Worm (Caenorhabditis elegans) whole organism, L3 larva: Measurements from ENCODE around the gene chil-12.

Experiments
- ZK546.5 ChIP-seq: sonication (generic microtip); optimal IDR thresholded peaks from 2 replicates; lab custom pipeline; 2017; ENCODE audit warnings: missing biosample characterization, missing genetic modification characterization
- aly-2 ChIP-seq: fragments of 150-350 bp; optimal IDR thresholded peaks from 2 replicates; lab custom pipeline; 2014; ENCODE audit warnings: missing biosample characterization, missing genetic modification characterization
- ama-1 ChIP-seq: fragments of 150-350 bp; optimal IDR thresholded peaks from 2 replicates; lab custom pipeline; 2018
- ceh-16 ChIP-seq: sonication (generic microtip); optimal IDR thresholded peaks from 2 replicates; lab custom pipeline; 2017; ENCODE audit warnings: missing biosample characterization, missing genetic modification characterization
- ceh-28 ChIP-seq: fragments of 150-350 bp; optimal IDR thresholded peaks from 2 replicates; lab custom pipeline; 2014; ENCODE audit warnings: missing biosample characterization, missing genetic modification reagents, missing genetic modification characterization
- ceh-82 ChIP-seq: fragments of 150-350 bp; optimal IDR thresholded peaks from 2 replicates; lab custom pipeline; 2014; ENCODE audit warnings: missing biosample characterization, missing genetic modification characterization
- egl-27 ChIP-seq: sonication (generic microtip); optimal IDR thresholded peaks from 4 replicates; lab custom pipeline; 2017; ENCODE audit warnings: missing biosample characterization, missing genetic modification reagents, missing genetic modification characterization
- elt-1 ChIP-seq: fragments of 150-350 bp; optimal IDR thresholded peaks from 2 replicates; lab custom pipeline; 2014; ENCODE audit warnings: missing biosample characterization, missing genetic modification characterization
- elt-2 ChIP-seq: sonication (generic microtip); optimal IDR thresholded peaks from 2 replicates; lab custom pipeline; 2016; ENCODE audit warnings: missing genetic modification reagents, mild to moderate bottlenecking, missing genetic modification characterization, missing compliant biosample characterization
- elt-3 ChIP-seq, 3 experiments: fragments of 150-350 bp in 1 of 3; sonication (generic microtip) in 2 of 3; optimal IDR thresholded peaks; 2 replicates in 2 of 3; 4 replicates in 1 of 3; lab custom pipeline; 2014 to 2017; ENCODE audit warnings: missing biosample characterization in 3 of 3, missing genetic modification characterization in 3 of 3
- eor-1 ChIP-seq, 2 experiments: fragments of 150-350 bp; optimal IDR thresholded peaks; 2 replicates each; lab custom pipeline; 2014 to 2018; ENCODE audit warnings: missing biosample characterization in 2 of 2, missing genetic modification characterization in 2 of 2
- fkh-10 ChIP-seq: sonication (generic microtip); optimal IDR thresholded peaks from 2 replicates; lab custom pipeline; 2017; ENCODE audit warnings: missing biosample characterization, missing genetic modification reagents, missing genetic modification characterization
- fkh-2 ChIP-seq: fragments of 150-350 bp; optimal IDR thresholded peaks from 2 replicates; lab custom pipeline; 2014; ENCODE audit warnings: missing biosample characterization, missing genetic modification reagents, missing genetic modification characterization
- fos-1 ChIP-seq: fragments of 150-350 bp; optimal IDR thresholded peaks from 2 replicates; lab custom pipeline; 2014; ENCODE audit warnings: missing biosample characterization, missing genetic modification characterization
- lin-39 ChIP-seq: fragments of 150-350 bp; optimal IDR thresholded peaks from 2 replicates; lab custom pipeline; 2018; ENCODE audit warnings: missing biosample characterization, missing genetic modification reagents, missing genetic modification characterization
- lsy-12 ChIP-seq: sonication (generic microtip); optimal IDR thresholded peaks from 2 replicates; lab custom pipeline; 2016; ENCODE audit warnings: mild to moderate bottlenecking, missing genetic modification characterization, missing compliant biosample characterization
- mdl-1 ChIP-seq: fragments of 150-350 bp; optimal IDR thresholded peaks from 2 replicates; lab custom pipeline; 2014; ENCODE audit warnings: missing biosample characterization, missing genetic modification characterization
- mml-1 ChIP-seq: fragments of 150-350 bp; sonication (generic microtip); optimal IDR thresholded peaks from 3 replicates; lab custom pipeline; 2014; ENCODE audit warnings: missing biosample characterization, missing genetic modification characterization
- nfya-1 ChIP-seq: sonication (generic microtip); optimal IDR thresholded peaks from 2 replicates; lab custom pipeline; 2017; ENCODE audit warnings: missing genetic modification characterization, mild to moderate bottlenecking, missing compliant biosample characterization, antibody characterized with exemption, moderate library complexity; ENCODE audit not compliant: insufficient read depth
- nhr-11 ChIP-seq: fragments of 150-350 bp; optimal IDR thresholded peaks from 2 replicates; lab custom pipeline; 2014; ENCODE audit warnings: missing biosample characterization, missing genetic modification characterization
- nhr-12 ChIP-seq: fragments of 150-350 bp; optimal IDR thresholded peaks from 2 replicates; lab custom pipeline; 2014; ENCODE audit warnings: missing biosample characterization, missing genetic modification characterization
- nhr-237 ChIP-seq: fragments of 150-350 bp; optimal IDR thresholded peaks from 2 replicates; lab custom pipeline; 2014; ENCODE audit warnings: missing biosample characterization, missing genetic modification characterization
- nhr-25 ChIP-seq: sonication (generic microtip); optimal IDR thresholded peaks from 2 replicates; lab custom pipeline; 2017; ENCODE audit warnings: missing biosample characterization, missing genetic modification characterization
- nhr-28 ChIP-seq: fragments of 150-350 bp; optimal IDR thresholded peaks from 2 replicates; lab custom pipeline; 2014; ENCODE audit warnings: missing biosample characterization, missing genetic modification characterization
- nhr-43 ChIP-seq: sonication (generic microtip); optimal IDR thresholded peaks from 2 replicates; lab custom pipeline; 2016; ENCODE audit warnings: mild to moderate bottlenecking, missing genetic modification characterization, missing compliant biosample characterization; ENCODE audit not compliant: poor library complexity, severe bottlenecking
- nhr-67 ChIP-seq: fragments of 150-350 bp; optimal IDR thresholded peaks from 2 replicates; lab custom pipeline; 2014; ENCODE audit warnings: missing biosample characterization, missing genetic modification characterization
- nhr-77 ChIP-seq: fragments of 150-350 bp; optimal IDR thresholded peaks from 2 replicates; lab custom pipeline; 2014; ENCODE audit warnings: missing biosample characterization, missing genetic modification characterization
- pha-4 ChIP-seq: fragments of 150-350 bp; optimal IDR thresholded peaks from 2 replicates; lab custom pipeline; 2014; ENCODE audit warnings: missing biosample characterization, missing genetic modification reagents, missing genetic modification characterization
- pqm-1 ChIP-seq: fragments of 150-350 bp; optimal IDR thresholded peaks from 2 replicates; lab custom pipeline; 2017; ENCODE audit warnings: missing biosample characterization, missing genetic modification characterization, inconsistent platforms
- sea-2 ChIP-seq: fragments of 150-350 bp; sonication (generic microtip); optimal IDR thresholded peaks from 4 replicates; lab custom pipeline; 2014; ENCODE audit warnings: missing biosample characterization, missing genetic modification reagents, missing genetic modification characterization
- snpc-4 ChIP-seq: fragments of 150-350 bp; optimal IDR thresholded peaks from 2 replicates; lab custom pipeline; 2014; ENCODE audit warnings: missing biosample characterization, missing genetic modification characterization
- tbx-2 ChIP-seq: sonication (generic microtip); optimal IDR thresholded peaks from 2 replicates; lab custom pipeline; 2016; ENCODE audit warnings: mild to moderate bottlenecking, missing genetic modification characterization, missing compliant biosample characterization
- unc-39 ChIP-seq: sonication (generic microtip); optimal IDR thresholded peaks from 4 replicates; lab custom pipeline; 2017; ENCODE audit warnings: missing biosample characterization, missing genetic modification characterization
- unc-62 ChIP-seq: fragments of 150-350 bp; sonication (generic microtip); optimal IDR thresholded peaks from 4 replicates; lab custom pipeline; 2014; ENCODE audit warnings: missing biosample characterization, missing genetic modification reagents, missing genetic modification characterization
- zag-1 ChIP-seq: fragments of 150-350 bp; optimal IDR thresholded peaks from 2 replicates; lab custom pipeline; 2014; ENCODE audit warnings: missing biosample characterization, missing genetic modification characterization
- ztf-11 ChIP-seq: fragments of 150-350 bp; optimal IDR thresholded peaks from 2 replicates; lab custom pipeline; 2014; ENCODE audit warnings: missing biosample characterization, missing genetic modification characterization
- ztf-4 ChIP-seq: fragments of 150-350 bp; optimal IDR thresholded peaks from 2 replicates; lab custom pipeline; 2014; ENCODE audit warnings: missing biosample characterization, missing genetic modification characterization

The chil-12 gene

ce11 chrV:15226206-15226605 lies 15.2 kb upstream of the chil-12 start:
- TF ChIP-seq sea-2 (GFP tag; lab: Kevin White, UChicago) (no peak), elt-2 (tag; lab: Kevin White, UChicago) (peak; percentile 56)

- no peak for TF ChIP-seq ceh-16
- no peak for TF ChIP-seq nhr-11 (tag; lab: Kevin White, UChicago)
- no peak for TF ChIP-seq elt-3 (tag; optimal IDR thresholded peaks at IDR 0.05; lab: Kevin White, UChicago)
- no peak for TF ChIP-seq nhr-67 (tag; lab: Kevin White, UChicago)
- no peak for TF ChIP-seq pha-4 (tag; lab: Kevin White, UChicago)
- no peak for TF ChIP-seq fos-1 (tag; lab: Kevin White, UChicago)
- TF ChIP-seq ceh-28 (tag; lab: Kevin White, UChicago), result no peak
- no peak for TF ChIP-seq zag-1 (tag; lab: Kevin White, UChicago)
- no peak for TF ChIP-seq sea-2 (GFP tag; lab: Kevin White, UChicago)
- TF ChIP-seq ztf-11, result no peak
- no peak for TF ChIP-seq nhr-28 (tag; lab: Kevin White, UChicago)
- TF ChIP-seq nhr-77 (tag; lab: Kevin White, UChicago), result no peak
- TF ChIP-seq egl-27 (tag; lab: Kevin White, UChicago), result no peak
- no peak for TF ChIP-seq unc-39 (tag; lab: Kevin White, UChicago)
- TF ChIP-seq nfya-1, result no peak
- TF ChIP-seq mml-1 (tag; lab: Kevin White, UChicago), result no peak
These were observed 11.1 kb upstream of the chil-12 start, which contains the start of gene srw-15 for ce11 chrV:15230243-15230642. srw-15 (plus strand) TSS chrV:15230543.

ce11 chrV:15232200-15232599 lies 9.2 kb upstream of the chil-12 start, which contains the start of gene srw-13:
srw-13 (plus strand) TSS chrV:15232500.
- TF ChIP-seq ZK546.5 (tag; lab: Kevin White, UChicago) (no peak), ceh-82 (tag; lab: Kevin White, UChicago) (no peak), pqm-1 (tag; lab: Kevin White, UChicago) (no peak)

ce11 chrV:15235661-15236060 lies 5.7 kb upstream of the chil-12 start, which contains the start of gene nhr-164:
nhr-164 (minus strand) TSS chrV:15235761.
- TF ChIP-seq aly-2 (tag; lab: Kevin White, UChicago) (no peak), nhr-25 (tag; lab: Kevin White, UChicago) (no peak), mml-1 (tag; lab: Kevin White, UChicago) (no peak), eor-1 (tag; optimal IDR thresholded peaks at IDR 0.05; lab: Kevin White, UChicago) (no peak)

- no peak for TF ChIP-seq ama-1 (lab: Kevin White, UChicago)
- no peak for TF ChIP-seq mml-1 (tag; lab: Kevin White, UChicago)
- TF ChIP-seq ceh-82 (tag; lab: Kevin White, UChicago), result no peak
- no peak for TF ChIP-seq nhr-25 (tag; lab: Kevin White, UChicago)
- no peak for TF ChIP-seq unc-62 (GFP tag; lab: Kevin White, UChicago)
- no peak for TF ChIP-seq eor-1 (tag; optimal IDR thresholded peaks at IDR 0.05; lab: Kevin White, UChicago)
- TF ChIP-seq tbx-2 (tag; lab: Kevin White, UChicago), result no peak
- TF ChIP-seq lin-39, result no peak
- TF ChIP-seq nhr-43 (tag; lab: Kevin White, UChicago), result no peak
These were observed 2.8 kb upstream of the chil-12 start, which contains the start of gene srw-12 for ce11 chrV:15238552-15238951. srw-12 (minus strand) TSS chrV:15238652.

- TF ChIP-seq nhr-77 (tag; lab: Kevin White, UChicago) (no peak), nhr-12 (no peak), nhr-67 (tag; lab: Kevin White, UChicago) (no peak), snpc-4 (no peak), mml-1 (tag; lab: Kevin White, UChicago) (no peak), lin-39 (no peak), nhr-237 (no peak), tbx-2 (tag; lab: Kevin White, UChicago) (no peak), ztf-4 (tag; lab: Kevin White, UChicago) (no peak), lsy-12 (no peak), elt-1 (tag; lab: Kevin White, UChicago) (no peak), fkh-10 (GFP tag; lab: Kevin White, UChicago) (no peak), pqm-1 (tag; lab: Kevin White, UChicago) (no peak), zag-1 (tag; lab: Kevin White, UChicago) (no peak), sea-2 (GFP tag; lab: Kevin White, UChicago) (no peak), nhr-11 (tag; lab: Kevin White, UChicago) (no peak), pha-4 (tag; lab: Kevin White, UChicago) (no peak), fkh-2 (no peak), nhr-25 (tag; lab: Kevin White, UChicago) (no peak), mdl-1 (tag; lab: Kevin White, UChicago) (no peak)
These were observed 1.1 kb upstream of the chil-12 start, which contains the start of gene srw-11 for ce11 chrV:15240215-15240614. srw-11 (minus strand) TSS chrV:15240315.
